Worm (Caenorhabditis elegans) whole organism, L4 larva: Measurements from ENCODE around the gene fzr-1.

Source experiments
- T20F7.1 ChIP-seq: fragments of 200-800 bp; sonication (Bioruptor generic); optimal IDR thresholded peaks from 2 replicates; lab custom pipeline; 2018; ENCODE audit warnings: mild to moderate bottlenecking, missing genetic modification characterization, missing compliant biosample characterization
- aha-1 ChIP-seq: fragments of 150-350 bp; peaks from one replicate; lab custom pipeline; 2014; ENCODE audit warnings: missing biosample characterization, missing genetic modification characterization
- aly-2 ChIP-seq: sonication (generic microtip); optimal IDR thresholded peaks from 2 replicates; lab custom pipeline; 2018; ENCODE audit warnings: missing biosample characterization, missing genetic modification characterization
- ama-1 ChIP-seq: fragments of 150-350 bp; optimal IDR thresholded peaks from 2 replicates; lab custom pipeline; 2014; ENCODE audit warnings: inconsistent platforms, mixed read lengths
- ceh-44 ChIP-seq: fragments of 200-800 bp; sonication (Bioruptor generic); IDR thresholded peaks from 2 replicates; pipeline ENCODE4 v1.3.6; 2022; ENCODE audit warnings: missing genetic modification reagents, missing genetic modification characterization, missing compliant biosample characterization
- daf-12 ChIP-seq: fragments of 150-350 bp; optimal IDR thresholded peaks from 2 replicates; lab custom pipeline; 2014; ENCODE audit warnings: missing biosample characterization, missing genetic modification reagents, missing genetic modification characterization
- daf-16 ChIP-seq, 3 experiments: sonication (generic microtip); optimal IDR thresholded peaks; 2 replicates each; lab custom pipeline; 2016 to 2017; ENCODE audit warnings: missing genetic modification characterization in 3 of 3, missing genetic modification reagents in 3 of 3, mild to moderate bottlenecking in 2 of 3, missing compliant biosample characterization in 2 of 3, missing biosample characterization in 1 of 3, moderate library complexity in 1 of 3
- fos-1 ChIP-seq: fragments of 150-350 bp; optimal IDR thresholded peaks from 2 replicates; lab custom pipeline; 2014; ENCODE audit warnings: missing biosample characterization, missing genetic modification characterization
- jun-1 ChIP-seq: fragments of 150-350 bp; optimal IDR thresholded peaks from 2 replicates; lab custom pipeline; 2014; ENCODE audit warnings: missing biosample characterization, missing genetic modification reagents, missing genetic modification characterization
- lin-15B ChIP-seq: fragments of 150-350 bp; sonication (generic microtip); optimal IDR thresholded peaks from 3 replicates; lab custom pipeline; 2014; ENCODE audit warnings: missing biosample characterization, missing genetic modification characterization
- lin-29 ChIP-seq: fragments of 200-800 bp; sonication (Bioruptor generic); IDR thresholded peaks from 2 replicates; pipeline ENCODE4 v1.3.6; 2022; ENCODE audit warnings: missing genetic modification reagents, missing genetic modification characterization, missing compliant biosample characterization
- unc-130 ChIP-seq: sonication (generic microtip); optimal IDR thresholded peaks from 2 replicates; lab custom pipeline; 2016; ENCODE audit warnings: missing genetic modification reagents, missing genetic modification characterization, missing compliant biosample characterization
- unc-62 ChIP-seq, 3 experiments: fragments of 150-350 bp in 1 of 3; sonication (generic microtip); optimal IDR thresholded peaks in 2 of 3; peaks in 1 of 3; 1 replicate in 1 of 3; 2 replicates in 2 of 3; lab custom pipeline; 2014 to 2017; ENCODE audit warnings: missing biosample characterization in 3 of 3, missing genetic modification characterization in 3 of 3, missing genetic modification reagents in 3 of 3, missing genotype in 1 of 3
- zfp-2 ChIP-seq: sonication (generic microtip); optimal IDR thresholded peaks from 2 replicates; lab custom pipeline; 2016; ENCODE audit warnings: mild to moderate bottlenecking, missing genetic modification characterization, missing compliant biosample characterization

DNA sequence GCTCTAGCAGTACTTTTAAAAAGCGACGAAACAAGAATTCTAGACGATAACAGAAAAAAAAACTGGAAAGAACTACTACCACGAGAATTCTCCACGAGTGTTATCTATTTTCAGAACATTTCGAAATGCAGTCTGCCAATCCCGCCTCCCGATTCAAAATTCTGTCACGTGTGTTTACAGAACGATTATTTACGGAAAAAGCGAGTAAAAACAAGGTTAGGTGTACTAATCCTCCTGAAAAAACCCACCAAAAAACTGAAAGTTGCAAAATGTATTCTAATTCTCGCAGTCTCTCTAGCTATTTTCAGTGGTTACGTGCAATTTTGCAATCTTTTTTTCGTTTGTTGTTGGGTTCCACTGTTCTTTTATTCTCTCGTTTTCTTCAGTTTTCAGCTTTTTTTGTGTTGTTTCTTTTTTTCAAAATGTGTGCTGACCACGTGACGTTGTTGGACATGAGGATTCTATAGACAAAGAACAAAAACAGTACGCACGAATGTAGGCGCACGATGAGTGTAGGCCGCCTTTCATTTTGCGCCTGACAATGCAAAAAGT is 37.7 kb downstream of the fzr-1 start:
- TF ChIP-seq zfp-2 (tag; lab: Kevin White, UChicago) = no peak
- TF ChIP-seq aly-2 (tag; lab: Kevin White, UChicago) = no peak
- TF ChIP-seq daf-16 (GFP tag; optimal IDR thresholded peaks at IDR 0.05; lab: Kevin White, UChicago) = no peak
- TF ChIP-seq daf-16 (tag; optimal IDR thresholded peaks at IDR 0.05; lab: Kevin White, UChicago) = peak; percentile 63
- TF ChIP-seq fos-1 (tag; lab: Kevin White, UChicago) = no peak
- TF ChIP-seq ceh-44 = no peak
- no peak for TF ChIP-seq ama-1
- TF ChIP-seq lin-29 (GFP tag; lab: Robert Waterston, UW) = no peak
- TF ChIP-seq daf-12 (tag; lab: Kevin White, UChicago) = no peak
- TF ChIP-seq lin-15B (tag; lab: Kevin White, UChicago) = no peak
- TF ChIP-seq aha-1 (tag; lab: Kevin White, UChicago) = peak; percentile 94
- TF ChIP-seq jun-1 (tag; lab: Kevin White, UChicago) = no peak
- TF ChIP-seq unc-62 (GFP tag; optimal IDR thresholded peaks at IDR 0.05 in 1 of 2; lab: Kevin White, UChicago) = no peak
- TF ChIP-seq unc-62 (tag; optimal IDR thresholded peaks at IDR 0.05; lab: Kevin White, UChicago) = no peak
- TF ChIP-seq unc-130 (GFP tag; lab: Kevin White, UChicago) = no peak
- peak; percentile 2 for TF ChIP-seq T20F7.1
